Worm (Caenorhabditis elegans) whole organism, L2 larva: ENCODE measurements around the gene txt-2.

Experiments
- ZK546.5 ChIP-seq: sonication (generic microtip); optimal IDR thresholded peaks from 2 replicates; lab custom pipeline; 2017; ENCODE audit warnings: missing biosample characterization, missing genetic modification characterization
- alr-1 ChIP-seq: fragments of 150-350 bp; optimal IDR thresholded peaks from 2 replicates; lab custom pipeline; 2014; ENCODE audit warnings: missing biosample characterization, missing genetic modification characterization
- fos-1 ChIP-seq: fragments of 150-350 bp; optimal IDR thresholded peaks from 2 replicates; lab custom pipeline; 2014; ENCODE audit warnings: missing biosample characterization, missing genetic modification characterization
- lin-11 ChIP-seq: fragments of 150-350 bp; sonication (generic microtip); optimal IDR thresholded peaks from 2 replicates; lab custom pipeline; 2014; ENCODE audit warnings: missing biosample characterization, missing genetic modification characterization, inconsistent platforms, mixed read lengths
- nhr-12 ChIP-seq: fragments of 150-350 bp; optimal IDR thresholded peaks from 2 replicates; lab custom pipeline; 2014; ENCODE audit warnings: missing biosample characterization, missing genetic modification characterization
- nhr-25 ChIP-seq: fragments of 150-350 bp; sonication (generic microtip); optimal IDR thresholded peaks from 3 replicates; lab custom pipeline; 2014; ENCODE audit warnings: missing biosample characterization, missing genetic modification characterization
- nhr-77 ChIP-seq: fragments of 150-350 bp; optimal IDR thresholded peaks from 2 replicates; lab custom pipeline; 2014; ENCODE audit warnings: missing biosample characterization, missing genetic modification characterization
- skn-1 ChIP-seq: sonication (generic microtip); optimal IDR thresholded peaks from 2 replicates; lab custom pipeline; 2017; ENCODE audit warnings: missing biosample characterization, missing genetic modification characterization
- unc-39 ChIP-seq: fragments of 150-350 bp; optimal IDR thresholded peaks from 2 replicates; lab custom pipeline; 2014; ENCODE audit warnings: missing biosample characterization, missing genetic modification characterization
- unc-55 ChIP-seq: fragments of 150-350 bp; sonication (generic microtip); optimal IDR thresholded peaks from 3 replicates; lab custom pipeline; 2014; ENCODE audit warnings: missing biosample characterization, missing genetic modification reagents, missing genetic modification characterization
- zag-1 ChIP-seq: fragments of 150-350 bp; optimal IDR thresholded peaks from 2 replicates; lab custom pipeline; 2014; ENCODE audit warnings: missing biosample characterization, missing genetic modification characterization
- ztf-1 ChIP-seq: fragments of 200-800 bp; sonication (Bioruptor generic); conservative IDR thresholded peaks from 2 replicates; pipeline ENCODE4 v1.3.6; 2022; ENCODE audit warnings: missing genetic modification characterization, missing compliant biosample characterization

ce11 chrV:258730-259129, 18.4 kb upstream of the txt-2 start, which contains the start of gene nhr-204:
- no peak for TF ChIP-seq lin-11 (tag; lab: Kevin White, UChicago)
- no peak for TF ChIP-seq alr-1 (tag; lab: Kevin White, UChicago)
- TF ChIP-seq skn-1 (tag; lab: Kevin White, UChicago), result no peak
- TF ChIP-seq unc-55, result no peak
- TF ChIP-seq ZK546.5 (tag; lab: Kevin White, UChicago), result no peak
- no peak for TF ChIP-seq zag-1
- TF ChIP-seq nhr-12 (tag; lab: Kevin White, UChicago), result no peak
- no peak for TF ChIP-seq fos-1 (tag; lab: Kevin White, UChicago)
- no peak for TF ChIP-seq nhr-25
- no peak for TF ChIP-seq unc-39 (tag; lab: Kevin White, UChicago)
- TF ChIP-seq nhr-77 (tag; lab: Kevin White, UChicago), result no peak
- no peak for TF ChIP-seq ztf-1 (GFP tag; lab: Robert Waterston, UW)
